Worm (Caenorhabditis elegans) whole organism, L1 larva: ENCODE measurements around the gene ppk-3.

ENCODE experiments used
- ama-1 ChIP-seq: fragments of 150-350 bp; optimal IDR thresholded peaks from 2 replicates; lab custom pipeline; 2014
- dpl-1 ChIP-seq, 3 experiments: fragments of 150-350 bp in 2 of 3; sonication (generic microtip) in 1 of 3; optimal IDR thresholded peaks; 2 replicates each; lab custom pipeline; 2014 to 2017; ENCODE audit warnings: missing biosample characterization in 3 of 3, missing genetic modification characterization in 3 of 3, missing genetic modification reagents in 3 of 3
- fkh-10 ChIP-seq: sonication (generic microtip); optimal IDR thresholded peaks from 2 replicates; lab custom pipeline; 2017; ENCODE audit warnings: missing biosample characterization, missing genetic modification reagents, missing genetic modification characterization
- hlh-4 ChIP-seq: sonication (generic microtip); optimal IDR thresholded peaks from 2 replicates; lab custom pipeline; 2016; ENCODE audit warnings: mild to moderate bottlenecking, missing genetic modification characterization, missing compliant biosample characterization
- irx-1 ChIP-seq: sonication (generic microtip); optimal IDR thresholded peaks from 2 replicates; lab custom pipeline; 2016; ENCODE audit warnings: missing genetic modification characterization, missing compliant biosample characterization
- jun-1 ChIP-seq: fragments of 150-350 bp; optimal IDR thresholded peaks from 2 replicates; lab custom pipeline; 2014; ENCODE audit warnings: missing biosample characterization, missing genetic modification reagents, missing genetic modification characterization
- mep-1 ChIP-seq: fragments of 150-350 bp; optimal IDR thresholded peaks from 2 replicates; lab custom pipeline; 2014; ENCODE audit warnings: missing biosample characterization, missing genetic modification characterization
- nhr-237 ChIP-seq: fragments of 150-350 bp; optimal IDR thresholded peaks from 2 replicates; lab custom pipeline; 2014; ENCODE audit warnings: missing biosample characterization, missing genetic modification characterization
- nhr-28 ChIP-seq: fragments of 150-350 bp; optimal IDR thresholded peaks from 2 replicates; lab custom pipeline; 2014; ENCODE audit warnings: missing biosample characterization, missing genetic modification characterization
- nhr-84 ChIP-seq: sonication (generic microtip); optimal IDR thresholded peaks from 2 replicates; lab custom pipeline; 2017; ENCODE audit warnings: missing biosample characterization, missing genetic modification characterization
- pqm-1 ChIP-seq: sonication (generic microtip); optimal IDR thresholded peaks from 3 replicates; lab custom pipeline; 2017; ENCODE audit warnings: missing biosample characterization, missing genetic modification characterization
- zag-1 ChIP-seq: fragments of 150-350 bp; optimal IDR thresholded peaks from 2 replicates; lab custom pipeline; 2014; ENCODE audit warnings: missing biosample characterization, missing genetic modification characterization

- TF ChIP-seq irx-1 (tag; lab: Kevin White, UChicago) = no peak
- no peak for TF ChIP-seq fkh-10 (GFP tag; lab: Kevin White, UChicago)
- no peak for TF ChIP-seq nhr-237 (tag; lab: Kevin White, UChicago)
- no peak for TF ChIP-seq zag-1 (tag; lab: Kevin White, UChicago)
- TF ChIP-seq dpl-1 (GFP tag; optimal IDR thresholded peaks at IDR 0.05; lab: Kevin White, UChicago) = no peak
- TF ChIP-seq ama-1 (lab: Kevin White, UChicago) = no peak
- TF ChIP-seq jun-1 = no peak
- no peak for TF ChIP-seq pqm-1 (tag; lab: Kevin White, UChicago)
- no peak for TF ChIP-seq hlh-4 (tag; lab: Kevin White, UChicago)
- TF ChIP-seq mep-1 (tag; lab: Kevin White, UChicago) = no peak
- TF ChIP-seq nhr-28 (tag; lab: Kevin White, UChicago) = no peak
- no peak for TF ChIP-seq nhr-84 (tag; lab: Kevin White, UChicago)
Observed at ce11 chrX:13000837-13001236, 25.4 kb upstream of the ppk-3 start.
